Worm (Caenorhabditis elegans): Measurements from ENCODE around the gene tceb-3.

DNA sequence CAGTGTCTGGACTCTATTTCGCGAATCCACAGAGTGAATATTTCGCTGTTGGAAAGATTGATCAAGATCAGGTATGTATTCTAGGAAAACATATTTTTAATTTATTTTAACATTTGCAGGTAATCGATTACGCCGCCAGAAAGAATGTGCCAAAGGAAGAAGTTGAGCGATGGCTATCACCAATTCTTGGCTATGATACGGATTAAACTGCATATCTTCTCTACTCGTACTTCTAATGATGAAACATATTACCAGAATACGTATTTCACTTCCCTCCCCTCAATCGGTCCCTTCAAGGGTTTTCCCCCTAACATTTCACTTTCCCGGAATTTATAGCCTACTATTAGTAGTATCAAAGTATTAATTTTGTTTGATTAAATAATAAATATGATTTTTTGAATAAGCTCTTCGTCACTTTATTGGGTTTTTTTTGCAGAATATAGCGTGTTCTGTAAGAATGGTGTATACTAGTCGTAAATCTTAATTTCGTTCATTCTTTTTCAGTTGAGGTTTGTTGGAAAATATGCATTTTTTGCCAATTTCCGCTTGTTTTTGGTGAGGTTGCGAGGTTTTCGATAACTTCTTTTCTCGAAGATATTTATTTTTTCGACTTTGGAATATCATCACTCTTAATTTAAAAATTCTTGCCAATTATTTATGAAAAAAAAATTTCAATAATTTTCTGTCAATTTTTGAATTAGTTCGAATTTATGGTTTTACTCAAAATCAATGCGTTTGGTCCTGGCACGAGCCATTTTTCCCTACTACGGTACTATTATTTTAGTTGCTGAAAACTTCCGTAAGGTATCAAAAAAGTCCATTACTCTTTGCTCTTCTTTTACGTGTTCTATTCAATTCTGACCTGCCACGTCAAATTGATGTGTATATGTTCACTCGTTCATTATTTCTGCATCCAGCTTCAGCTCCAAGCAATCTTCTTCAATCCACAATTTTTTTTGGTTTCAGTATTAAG lies 16.3 kb downstream of the tceb-3 start:
- TF ChIP-seq elt-2 (tag; optimal IDR thresholded peaks at IDR 0.05) (no peak), lin-13 (GFP tag; optimal IDR thresholded peaks at IDR 0.05) (no peak), unc-62 (GFP tag; optimal IDR thresholded peaks at IDR 0.05) (no peak), zag-1 (tag; optimal IDR thresholded peaks at IDR 0.05) (no peak)
